Worm (Caenorhabditis elegans) whole organism, L1 larva: ENCODE measurements around the gene F46F5.14.

ENCODE experiments used
- jun-1 ChIP-seq: fragments of 150-350 bp; optimal IDR thresholded peaks from 2 replicates; lab custom pipeline; 2014; ENCODE audit warnings: missing biosample characterization, missing genetic modification reagents, missing genetic modification characterization
- nhr-71 ChIP-seq: sonication (generic microtip); optimal IDR thresholded peaks from 2 replicates; lab custom pipeline; 2016; ENCODE audit warnings: mild to moderate bottlenecking, missing genetic modification characterization, moderate library complexity, missing compliant biosample characterization
- pag-3 ChIP-seq: sonication (generic microtip); optimal IDR thresholded peaks from 2 replicates; lab custom pipeline; 2017; ENCODE audit warnings: missing genetic modification characterization, mild to moderate bottlenecking, missing compliant biosample characterization, antibody characterized with exemption, borderline replicate concordance; ENCODE audit not compliant: insufficient read depth
- swsn-7 ChIP-seq: sonication (generic microtip); optimal IDR thresholded peaks from 2 replicates; lab custom pipeline; 2016; ENCODE audit warnings: missing genetic modification characterization, missing compliant biosample characterization
- tbx-2 ChIP-seq: sonication (generic microtip); optimal IDR thresholded peaks from 2 replicates; lab custom pipeline; 2016; ENCODE audit warnings: missing genetic modification characterization, missing compliant biosample characterization
- unc-62 ChIP-seq: fragments of 150-350 bp; optimal IDR thresholded peaks from 2 replicates; lab custom pipeline; 2014; ENCODE audit warnings: missing biosample characterization, missing genetic modification reagents, missing genetic modification characterization

DNA sequence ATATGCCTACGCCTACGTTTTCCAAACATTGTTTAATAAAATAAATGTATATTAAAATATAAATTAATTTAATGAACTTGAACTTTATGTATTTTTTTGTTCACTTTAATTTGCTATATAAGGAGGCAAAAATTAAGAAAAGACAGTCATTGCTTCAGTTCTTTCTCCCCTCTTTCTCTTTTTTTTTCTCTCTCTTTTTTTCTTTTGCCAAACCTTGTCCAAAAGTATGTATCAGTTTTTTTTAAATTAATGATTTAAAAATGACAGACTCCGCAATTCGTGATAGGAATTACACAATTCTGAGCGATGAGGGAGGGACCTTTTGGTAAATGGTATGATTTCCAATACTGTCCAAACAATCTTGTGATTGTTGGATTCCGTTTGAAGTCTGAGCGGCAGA, 3.2 kb downstream of the F46F5.14 start, which contains the start of gene F46F5.13:
- TF ChIP-seq swsn-7 (tag; lab: Kevin White, UChicago) (no peak), unc-62 (GFP tag; lab: Kevin White, UChicago) (no peak), jun-1 (tag; lab: Kevin White, UChicago) (no peak), pag-3 (tag; lab: Kevin White, UChicago) (no peak), nhr-71 (tag; lab: Kevin White, UChicago) (no peak), tbx-2 (tag; lab: Kevin White, UChicago) (no peak)
